Worm (Caenorhabditis elegans): Measurements from ENCODE around the gene clec-4.

- TF ChIP-seq nhr-76 (tag; optimal IDR thresholded peaks at IDR 0.05) (no peak), ztf-11 (tag; optimal IDR thresholded peaks at IDR 0.05) (no peak), snpc-4 (tag; optimal IDR thresholded peaks at IDR 0.05) (no peak), unc-62 (GFP tag; optimal IDR thresholded peaks at IDR 0.05) (no peak), pha-4 (tag; optimal IDR thresholded peaks at IDR 0.05) (no peak), drap-1 (GFP tag; optimal IDR thresholded peaks at IDR 0.05) (no peak), nhr-28 (tag; optimal IDR thresholded peaks at IDR 0.05) (no peak), mep-1 (tag; optimal IDR thresholded peaks at IDR 0.05) (no peak), unc-120 (tag; optimal IDR thresholded peaks at IDR 0.05; ENCODE audit: poor library complexity, severe bottlenecking) (no peak), nhr-12 (tag; optimal IDR thresholded peaks at IDR 0.05) (no peak), sptf-1 (tag; optimal IDR thresholded peaks at IDR 0.05) (no peak), blmp-1 (tag; optimal IDR thresholded peaks at IDR 0.05) (no peak)
Measured at ce11 chrII:12606900-12607299, 26.0 kb upstream of the clec-4 start, which contains the start of gene Y38E10A.8.
